Fruit fly (Drosophila melanogaster) whole organism, larva: ENCODE data around the gene CG7800.

Experiments
- noc ChIP-seq: fragments of 200-800 bp; sonication (Bioruptor generic); optimal IDR thresholded peaks from 3 replicates; lab custom pipeline; 2019; ENCODE audit warnings: missing biosample characterization, mild to moderate bottlenecking, missing genetic modification characterization, moderate library complexity

The CG7800 gene

DNA sequence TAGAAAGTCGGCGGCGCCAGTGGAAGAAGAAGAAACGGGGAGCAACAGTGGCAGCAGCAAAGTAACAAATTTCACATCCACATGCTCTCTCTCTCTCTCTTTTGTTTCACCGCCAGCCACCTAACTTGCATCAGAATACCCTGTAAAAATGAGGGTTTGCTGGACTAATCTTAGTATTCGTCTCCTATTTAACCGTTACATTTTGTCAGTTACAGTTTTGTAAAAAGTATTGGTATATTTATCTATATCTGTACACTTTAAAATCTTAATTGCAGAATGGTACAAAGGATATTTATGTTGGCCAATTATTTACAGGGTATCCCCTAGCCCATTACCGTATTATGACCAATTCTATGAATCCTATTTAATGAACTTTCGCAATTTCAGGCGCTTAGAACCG is 16.1 kb downstream of the CG7800 start:
- no peak for TF ChIP-seq noc (tag; lab: Kevin White, UChicago)

dm6 chr3R:8239472-8240301 is 21.9 kb downstream of the CG7800 start:
- peak; percentile 93 for TF ChIP-seq noc (tag; lab: Kevin White, UChicago)

DNA sequence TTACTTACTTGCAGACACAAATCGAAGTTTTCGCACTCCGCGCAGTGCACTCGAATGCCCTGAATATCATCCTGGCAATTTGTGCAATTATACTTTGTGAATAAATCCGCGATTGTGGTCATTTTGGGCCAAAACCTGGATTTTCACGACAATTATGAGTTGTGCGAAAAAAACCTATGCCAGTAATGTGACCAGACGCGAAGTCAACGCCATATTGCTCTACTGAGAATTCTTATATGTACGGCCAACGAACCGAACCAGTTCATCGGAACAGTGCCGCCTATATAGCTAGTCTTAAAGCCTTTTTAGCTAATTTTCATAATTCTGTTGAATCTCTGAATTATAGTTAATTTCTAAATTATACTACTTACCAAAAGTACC is 22.5 kb downstream of the CG7800 start, which contains the start of gene Ada2b:
Ada2b (minus strand) TSS at position 214 of the 381 bp plus-strand sequence.
- no peak for TF ChIP-seq noc (tag; lab: Kevin White, UChicago)

DNA sequence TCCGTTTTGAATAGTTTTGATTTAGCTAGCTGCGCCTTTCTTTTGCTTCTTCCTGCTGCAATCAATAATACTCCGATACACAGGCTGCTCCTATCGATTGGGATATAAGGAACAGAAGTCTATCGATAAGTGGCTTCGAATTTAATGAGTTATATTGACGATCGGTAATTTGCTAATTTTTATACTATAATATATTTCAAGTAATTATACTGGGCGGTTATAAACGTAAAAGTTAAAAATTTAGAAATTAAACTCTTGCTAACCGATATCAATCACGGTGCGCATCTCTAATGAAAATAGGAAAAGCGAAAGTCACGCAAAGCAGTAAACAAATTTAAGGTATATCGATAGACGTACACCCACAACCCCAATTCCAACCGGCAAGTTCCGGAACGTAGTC is 26.0 kb downstream of the CG7800 start, which contains the start of the genes CG9636, CG18749 and CG33722:
CG9636 (minus strand) TSS at position 73 of the 400 bp plus-strand sequence.
CG18749 (plus strand) TSS at position 336 of the 400 bp plus-strand sequence.
CG33722 (plus strand) TSS at position 336 of the 400 bp plus-strand sequence.
- peak; percentile 74 for TF ChIP-seq noc (tag; lab: Kevin White, UChicago)

DNA sequence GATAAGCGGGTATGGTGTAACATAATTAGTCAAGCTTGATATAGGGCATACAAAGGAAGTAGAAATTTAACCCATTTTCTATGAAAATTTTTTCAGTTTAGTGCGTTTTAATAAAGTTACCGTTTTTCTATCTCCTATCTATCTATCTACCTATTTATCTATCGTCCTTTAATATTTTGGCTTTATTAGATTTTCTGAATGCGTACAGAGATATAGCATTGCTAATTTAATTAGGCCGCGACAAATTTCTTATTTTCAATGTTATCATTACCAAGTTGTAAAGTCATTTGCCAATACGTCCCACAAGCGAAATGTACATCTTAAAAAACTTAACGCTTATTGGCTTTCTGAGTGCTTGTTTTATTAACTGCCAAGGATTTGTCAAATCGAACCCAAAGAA is 30.4 kb downstream of the CG7800 start, which contains the start of gene CG15864:
CG15864 (plus strand) TSS at position 301 of the 400 bp plus-strand sequence.
- TF ChIP-seq noc (tag; lab: Kevin White, UChicago): no peak

- no peak for TF ChIP-seq noc (tag; lab: Kevin White, UChicago)
Observed at dm6 chr3R:8250166-8250733, 32.5 kb downstream of the CG7800 start, which contains the start of gene mtg. Gene mtg (plus strand): TSS chr3R:8250497.

dm6 chr3R:8251532-8251931 is 33.8 kb downstream of the CG7800 start:
- no peak for TF ChIP-seq noc (tag; lab: Kevin White, UChicago)

DNA sequence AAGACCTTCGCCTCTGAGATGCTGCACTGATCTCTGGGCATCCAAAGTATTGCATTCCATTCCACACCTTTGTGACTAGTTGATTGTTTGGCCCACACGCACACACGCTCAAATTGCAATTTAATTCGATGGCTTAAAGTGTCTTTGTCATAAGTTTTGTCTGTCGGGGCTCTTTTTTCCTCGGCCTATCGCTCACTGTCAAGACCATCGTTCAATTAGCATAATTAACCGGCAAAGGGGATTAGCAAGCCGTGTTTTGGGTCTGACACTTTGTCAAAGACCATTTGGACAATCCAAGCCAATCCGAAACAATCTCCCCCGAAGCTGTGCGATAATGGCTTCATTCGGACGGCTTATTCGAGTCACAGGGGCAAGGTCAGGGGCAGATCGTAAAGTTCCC is 36.6 kb downstream of the CG7800 start:
- no peak for TF ChIP-seq noc (tag; lab: Kevin White, UChicago)

- TF ChIP-seq noc (tag; lab: Kevin White, UChicago): no peak
Observed at dm6 chr3R:8256040-8256439, 38.3 kb downstream of the CG7800 start.

DNA sequence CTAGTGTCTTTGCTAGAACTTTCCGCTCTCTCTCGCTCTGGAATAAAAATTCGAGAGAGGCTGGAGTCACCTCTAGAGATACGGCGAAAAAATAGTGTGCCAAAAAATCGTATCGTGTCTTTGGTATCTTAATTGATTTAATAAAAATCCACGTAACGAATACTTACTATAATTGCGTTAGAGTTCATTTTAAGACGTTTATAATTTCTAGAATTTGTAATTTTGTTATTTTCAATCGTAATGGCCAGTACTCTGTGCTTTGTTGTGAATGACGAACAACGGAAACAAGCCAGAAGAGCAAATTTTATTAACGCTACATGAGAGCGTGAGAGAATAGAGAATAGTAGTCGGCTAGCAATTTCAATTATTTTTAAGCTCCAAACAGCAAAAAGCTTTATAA is 43.9 kb downstream of the CG7800 start:
- TF ChIP-seq noc (tag; lab: Kevin White, UChicago): no peak

DNA sequence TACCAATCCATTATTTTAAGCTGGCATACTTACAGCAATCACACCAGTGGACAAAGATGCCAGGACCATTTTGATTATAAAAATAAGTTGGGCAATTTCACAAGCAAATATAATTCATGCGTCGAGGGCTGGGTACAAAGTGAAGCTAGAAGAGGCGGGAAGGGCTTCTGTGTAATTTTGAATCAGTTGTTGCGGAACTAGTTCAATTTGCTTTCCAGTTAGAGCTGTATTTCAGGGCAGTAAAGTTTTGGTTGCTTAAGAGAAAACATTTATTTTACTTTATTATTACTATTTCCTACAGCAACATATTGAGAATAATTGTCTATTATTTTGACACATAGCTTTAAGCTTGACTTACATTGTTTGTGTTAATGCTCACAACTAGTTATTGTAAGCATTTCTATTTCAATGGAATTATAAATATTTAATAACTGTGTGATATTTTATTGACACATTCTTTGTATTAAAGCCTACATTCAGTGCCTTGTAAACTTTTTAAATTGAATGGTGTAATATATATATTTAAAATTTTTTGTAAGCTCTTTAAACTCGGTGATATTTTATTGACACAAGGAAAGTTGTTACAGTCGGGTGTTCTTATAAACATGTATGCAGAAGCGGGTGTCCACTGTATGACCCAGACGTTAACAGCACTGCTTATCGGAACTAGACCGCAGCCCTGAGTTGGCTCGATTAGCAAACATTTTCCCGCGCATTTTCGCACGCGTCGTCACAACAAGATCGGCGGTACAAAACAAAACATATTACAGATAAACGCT is 46.7 kb downstream of the CG7800 start, which contains the start of the genes RPA1 and Mcm2:
RPA1 (minus strand) TSS at position 150 of the 779 bp plus-strand sequence.
Mcm2 (plus strand) TSS at position 669 of the 779 bp plus-strand sequence.
- TF ChIP-seq noc (tag; lab: Kevin White, UChicago): peak; percentile 81
